Worm (Caenorhabditis elegans): Measurements from ENCODE around the gene cyp-34A5.

DNA sequence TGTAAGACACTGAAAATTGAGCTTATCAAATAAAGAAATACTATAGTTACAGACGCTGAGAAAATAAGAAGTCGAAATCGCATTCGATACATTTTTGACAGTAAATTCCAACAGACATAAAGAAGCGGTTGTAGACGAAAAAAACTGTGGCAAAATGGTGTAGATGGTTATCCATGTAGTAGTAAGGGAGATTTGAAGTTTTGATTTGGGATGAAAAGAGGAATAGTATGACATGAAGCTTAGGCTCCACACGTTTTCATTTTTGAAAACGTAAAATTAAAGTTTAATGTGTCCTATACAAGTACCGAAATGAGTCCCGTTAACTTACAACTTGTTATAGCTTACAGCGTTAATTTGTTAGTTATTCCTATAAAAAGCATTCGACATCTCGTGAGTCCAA is 36.5 kb upstream of the cyp-34A5 start, which contains the start of gene K09D9.9:
- TF ChIP-seq nhr-11 (tag; optimal IDR thresholded peaks at IDR 0.05) (no peak), ztf-11 (tag; optimal IDR thresholded peaks at IDR 0.05) (no peak), egl-27 (tag; optimal IDR thresholded peaks at IDR 0.05) (no peak), ztf-4 (tag; optimal IDR thresholded peaks at IDR 0.05) (no peak)

All from whole organism, L3 larva.